Worm (Caenorhabditis elegans) whole organism, midembryonic: ENCODE measurements around the gene xnd-1.

ENCODE experiments used
- T22C8.4 ChIP-seq: fragments of 200-800 bp; sonication (Bioruptor generic); IDR thresholded peaks from 2 replicates; pipeline ENCODE4 v1.3.6; 2022; ENCODE audit warnings: missing genetic modification characterization, missing compliant biosample characterization
- cog-1 ChIP-seq: sonication (generic microtip); optimal IDR thresholded peaks from 2 replicates; lab custom pipeline; 2016; ENCODE audit warnings: missing genetic modification characterization, missing compliant biosample characterization
- flt-1 ChIP-seq: fragments of 200-800 bp; sonication (Bioruptor generic); IDR thresholded peaks from 2 replicates; pipeline ENCODE4 v1.3.6; 2022; ENCODE audit warnings: missing genetic modification characterization, missing compliant biosample characterization
- klf-2 ChIP-seq: fragments of 200-800 bp; sonication (Bioruptor generic); conservative IDR thresholded peaks from 2 replicates; pipeline ENCODE4 v1.3.6; 2022; ENCODE audit warnings: missing genetic modification reagents, missing genetic modification characterization, missing compliant biosample characterization
- med-1 ChIP-seq: sonication (generic microtip); optimal IDR thresholded peaks from 2 replicates; lab custom pipeline; 2017; ENCODE audit warnings: missing genetic modification characterization, mild to moderate bottlenecking, missing compliant biosample characterization, antibody characterized with exemption, missing genetic modification reagents; ENCODE audit not compliant: insufficient read depth
- ref-1 ChIP-seq: fragments of 200-800 bp; sonication (Bioruptor generic); conservative IDR thresholded peaks from 2 replicates; pipeline ENCODE4 v1.3.6; 2022; ENCODE audit warnings: missing genetic modification reagents, missing genetic modification characterization, missing compliant biosample characterization
- tab-1 ChIP-seq: fragments of 200-800 bp; sonication (Bioruptor generic); IDR thresholded peaks from 2 replicates; pipeline ENCODE4 v1.3.6; 2022; ENCODE audit warnings: missing genetic modification characterization, missing compliant biosample characterization
- ztf-23 ChIP-seq: fragments of 200-800 bp; sonication (Bioruptor generic); IDR thresholded peaks from 2 replicates; pipeline ENCODE4 v1.3.6; 2022; ENCODE audit warnings: missing genetic modification reagents, missing genetic modification characterization, missing compliant biosample characterization
- ztf-29 ChIP-seq: fragments of 200-800 bp; sonication (Bioruptor generic); IDR thresholded peaks from 2 replicates; pipeline ENCODE4 v1.3.6; 2022; ENCODE audit warnings: missing genetic modification reagents, missing genetic modification characterization, missing compliant biosample characterization

xnd-1 gene

ce11 chrIII:5635179-5635578, 30.9 kb downstream of the xnd-1 start, which contains the start of gene ckk-1:
ckk-1 (plus strand) TSS chrIII:5635479.
- TF ChIP-seq ztf-23, result no peak
- TF ChIP-seq tab-1 (GFP tag; lab: Robert Waterston, UW), result no peak
- TF ChIP-seq ref-1 (GFP tag; lab: Robert Waterston, UW), result no peak

DNA sequence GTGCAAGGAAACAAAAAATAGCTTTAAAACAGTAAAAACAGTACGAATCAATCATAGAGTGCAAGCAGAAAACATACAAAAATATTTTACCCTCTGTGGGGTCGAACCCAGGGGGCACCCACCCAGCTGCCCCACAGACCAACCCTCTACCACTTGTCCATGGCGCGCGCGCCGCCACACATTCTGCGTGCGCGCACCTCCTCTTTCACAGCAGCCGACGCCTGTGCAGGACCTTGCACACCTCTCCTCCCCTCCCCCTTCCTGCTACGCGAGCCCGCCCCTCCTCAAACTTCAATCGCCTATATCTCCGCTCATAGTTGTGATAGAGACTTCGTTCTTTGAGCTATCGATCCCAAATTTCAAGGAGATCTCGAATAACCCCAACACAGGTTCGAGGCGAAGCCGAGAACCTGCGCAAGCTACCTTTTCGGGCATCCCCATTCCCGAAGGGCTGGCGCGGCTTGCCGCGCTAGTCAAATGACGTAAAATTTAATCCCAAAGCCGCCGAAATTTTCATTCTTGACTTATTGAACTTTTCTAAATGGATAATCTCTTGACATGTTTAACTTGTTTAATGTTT, 33.1 kb downstream of the xnd-1 start:
- TF ChIP-seq tab-1 (GFP tag; lab: Robert Waterston, UW) (peak; percentile 75; the same call in 1 of the 2 replicates), ztf-23 (peak; percentile 55; the same call in 1 of the 2 replicates), T22C8.4 (GFP tag; lab: Robert Waterston, UW) (0 out of 2 replicates have a peak, but pooled peaks have one; percentile 14), klf-2 (GFP tag; lab: Robert Waterston, UW) (peak; percentile 48; the same call in 1 of the 2 replicates), flt-1 (peak; percentile 82)

- TF ChIP-seq tab-1 (GFP tag; lab: Robert Waterston, UW) (no peak), klf-2 (GFP tag; lab: Robert Waterston, UW) (no peak), ref-1 (GFP tag; lab: Robert Waterston, UW) (no peak), ztf-23 (no peak), ztf-29 (no peak), flt-1 (no peak)
These were observed 35.6 kb downstream of the xnd-1 start for ce11 chrIII:5639893-5640292.

ce11 chrIII:5642692-5643091, 38.4 kb downstream of the xnd-1 start:
- TF ChIP-seq flt-1, result no peak
- TF ChIP-seq tab-1 (GFP tag; lab: Robert Waterston, UW), result no peak
- TF ChIP-seq cog-1 (tag; lab: Kevin White, UChicago), result no peak
- no peak for TF ChIP-seq T22C8.4 (GFP tag; lab: Robert Waterston, UW)
- TF ChIP-seq ref-1 (GFP tag; lab: Robert Waterston, UW), result no peak
- no peak for TF ChIP-seq klf-2 (GFP tag; lab: Robert Waterston, UW)
- no peak for TF ChIP-seq med-1
- no peak for TF ChIP-seq ztf-23
- no peak for TF ChIP-seq ztf-29

- no peak for TF ChIP-seq flt-1
- 0 out of 2 replicates have a peak, but pooled peaks have one; percentile 13 for TF ChIP-seq ztf-23
- no peak for TF ChIP-seq med-1
- no peak for TF ChIP-seq tab-1 (GFP tag; lab: Robert Waterston, UW)
- TF ChIP-seq klf-2 (GFP tag; lab: Robert Waterston, UW), result no peak
- TF ChIP-seq cog-1 (tag; lab: Kevin White, UChicago), result no peak
- no peak for TF ChIP-seq ref-1 (GFP tag; lab: Robert Waterston, UW)
These were observed 49.4 kb downstream of the xnd-1 start for ce11 chrIII:5653692-5654105.

- TF ChIP-seq ztf-23, result no peak
- TF ChIP-seq flt-1, result no peak
These were observed 52.7 kb downstream of the xnd-1 start, which contains the start of gene sdz-21 for ce11 chrIII:5656941-5657340. sdz-21 (minus strand) TSS chrIII:5657041.
